Worm (Caenorhabditis elegans): ENCODE measurements around the gene R08D7.5.

ce11 chrIII:8997821-8998220, 23.9 kb downstream of the R08D7.5 start:
- no peak for TF ChIP-seq pqm-1 (tag; optimal IDR thresholded peaks at IDR 0.05)
- TF ChIP-seq mep-1 (tag; optimal IDR thresholded peaks at IDR 0.05) = no peak
- TF ChIP-seq C34B4.2 (tag; optimal IDR thresholded peaks at IDR 0.05) = no peak
- TF ChIP-seq nhr-11 (tag; optimal IDR thresholded peaks at IDR 0.05) = no peak
